Worm (Caenorhabditis elegans): Measurements from ENCODE around the gene R148.4.

ce11 chrIII:3139144-3139543 is 32.2 kb upstream of the R148.4 start, which contains the start of gene mec-12:
- no peak for TF ChIP-seq ztf-29 (GFP tag; IDR thresholded peaks at IDR 0.05)
- TF ChIP-seq T22C8.4 (GFP tag; IDR thresholded peaks at IDR 0.05), result no peak
- TF ChIP-seq tab-1 (GFP tag; IDR thresholded peaks at IDR 0.05), result no peak
- TF ChIP-seq cog-1 (tag; optimal IDR thresholded peaks at IDR 0.05), result no peak
- no peak for TF ChIP-seq klf-2 (GFP tag; conservative IDR thresholded peaks at IDR 0.05)
- TF ChIP-seq med-1 (GFP tag; optimal IDR thresholded peaks at IDR 0.05; ENCODE audit: insufficient read depth), result no peak
- TF ChIP-seq flt-1 (GFP tag; IDR thresholded peaks at IDR 0.05), result no peak

All from whole organism, midembryonic.